Worm (Caenorhabditis elegans) whole organism, early embryonic: ENCODE measurements around the gene R08C7.5.

Source experiments
- aly-1 ChIP-seq: sonication (generic microtip); optimal IDR thresholded peaks from 2 replicates; lab custom pipeline; 2016; ENCODE audit warnings: missing genetic modification characterization, missing compliant biosample characterization
- ama-1 ChIP-seq: fragments of 150-350 bp; optimal IDR thresholded peaks from 2 replicates; lab custom pipeline; 2014
- ceh-36 ChIP-seq: sonication (generic microtip); optimal IDR thresholded peaks from 2 replicates; lab custom pipeline; 2016; ENCODE audit warnings: missing genetic modification characterization, inconsistent platforms, missing compliant biosample characterization
- ets-7 ChIP-seq: sonication (generic microtip); optimal IDR thresholded peaks from 2 replicates; lab custom pipeline; 2016; ENCODE audit warnings: missing genotype, missing genetic modification characterization, missing compliant biosample characterization
- flt-1 ChIP-seq: fragments of 200-800 bp; sonication (Bioruptor generic); IDR thresholded peaks from 2 replicates; pipeline ENCODE4 v1.3.6; 2022; ENCODE audit warnings: missing genetic modification characterization, missing compliant biosample characterization
- hmbx-1 ChIP-seq: sonication (generic microtip); optimal IDR thresholded peaks from 2 replicates; lab custom pipeline; 2016; ENCODE audit warnings: mild to moderate bottlenecking, missing genetic modification characterization, missing compliant biosample characterization
- hnd-1 ChIP-seq: sonication (generic microtip); optimal IDR thresholded peaks from 2 replicates; lab custom pipeline; 2016; ENCODE audit warnings: missing genetic modification characterization, missing compliant biosample characterization
- pes-1 ChIP-seq: fragments of 200-800 bp; sonication (Bioruptor generic); IDR thresholded peaks from 2 replicates; pipeline ENCODE4 v1.3.6; 2022; ENCODE audit warnings: missing genetic modification reagents, missing genetic modification characterization, missing compliant biosample characterization
- scrt-1 ChIP-seq: fragments of 200-800 bp; sonication (Bioruptor generic); IDR thresholded peaks from 2 replicates; pipeline ENCODE4 v1.3.6; 2022; ENCODE audit warnings: missing genetic modification characterization, missing compliant biosample characterization
- sea-1 ChIP-seq: fragments of 200-800 bp; sonication (Bioruptor generic); conservative IDR thresholded peaks from 2 replicates; pipeline ENCODE4 v1.3.6; 2022; ENCODE audit warnings: missing genetic modification characterization, missing compliant biosample characterization
- tra-4 ChIP-seq: sonication (generic microtip); optimal IDR thresholded peaks from 2 replicates; lab custom pipeline; 2017; ENCODE audit warnings: missing genetic modification characterization, missing compliant biosample characterization

DNA sequence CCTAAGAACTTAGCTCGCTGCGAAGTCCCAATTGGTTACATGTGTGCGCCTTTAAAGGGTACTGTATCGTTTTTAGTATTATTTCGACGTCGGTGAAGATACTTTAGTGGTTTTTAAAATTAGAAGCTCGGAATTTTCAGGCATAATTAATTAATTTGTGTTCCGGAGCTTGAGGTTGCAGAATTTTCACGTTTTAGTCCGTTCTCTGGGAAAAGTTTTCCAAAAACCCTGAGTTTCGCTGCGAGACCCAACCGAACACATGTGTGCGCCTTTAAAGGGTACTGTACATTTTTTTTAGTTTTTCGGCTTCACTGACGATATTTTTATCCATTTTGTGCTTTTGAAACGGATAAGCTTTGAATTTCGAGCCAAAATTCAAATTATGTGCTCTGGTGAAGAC, 36.5 kb upstream of the R08C7.5 start:
- TF ChIP-seq ama-1 (lab: Kevin White, UChicago) (no peak), flt-1 (GFP tag; lab: Robert Waterston, UW) (no peak), ets-7 (tag; lab: Kevin White, UChicago) (no peak), hnd-1 (tag; lab: Kevin White, UChicago) (no peak), sea-1 (GFP tag; lab: Robert Waterston, UW) (no peak), ceh-36 (no peak), pes-1 (GFP tag; lab: Robert Waterston, UW) (no peak), tra-4 (tag; lab: Kevin White, UChicago) (no peak), hmbx-1 (tag; lab: Kevin White, UChicago) (no peak), aly-1 (no peak), scrt-1 (GFP tag; lab: Robert Waterston, UW) (no peak)
